Fruit fly (Drosophila melanogaster) whole organism, embryonic: Measurements from ENCODE around the gene CG42827.

ENCODE experiments used
- Ada2b ChIP-seq: fragments of 200-800 bp; sonication (Bioruptor generic); IDR thresholded peaks from 2 replicates; pipeline ENCODE4 v1.3.6; 2022; ENCODE audit warnings: missing biosample characterization, missing genetic modification characterization
- Bteb2 ChIP-seq: fragments of 200-800 bp; sonication (Bioruptor generic); optimal IDR thresholded peaks from 2 replicates; lab custom pipeline; 2016; ENCODE audit warnings: missing biosample characterization, missing genetic modification characterization
- C15 ChIP-seq: fragments of 200-800 bp; sonication (Bioruptor generic); IDR thresholded peaks from 3 replicates; pipeline ENCODE4 v1.3.6; 2022; ENCODE audit warnings: missing biosample characterization, missing genetic modification characterization
- CG10209 ChIP-seq: fragments of 200-800 bp; sonication (Bioruptor generic); optimal IDR thresholded peaks from 3 replicates; lab custom pipeline; 2017; ENCODE audit warnings: missing biosample characterization, mild to moderate bottlenecking, missing genetic modification characterization, missing genetic modification reagents
- CG10274 ChIP-seq: fragments of 200-800 bp; sonication (Bioruptor generic); optimal IDR thresholded peaks from 3 replicates; lab custom pipeline; 2017; ENCODE audit warnings: missing biosample characterization, mild to moderate bottlenecking, missing genetic modification characterization
- CG10366 ChIP-seq: fragments of 200-800 bp; sonication (Bioruptor generic); IDR thresholded peaks from 2 replicates; pipeline ENCODE4 v1.3.6; 2022; ENCODE audit warnings: missing biosample characterization, missing genetic modification characterization
- CG14050 ChIP-seq: fragments of 200-800 bp; sonication (Bioruptor generic); IDR thresholded peaks from 3 replicates; pipeline ENCODE4 v1.3.6; 2022; ENCODE audit warnings: missing biosample characterization, missing genetic modification characterization
- CG14441 ChIP-seq: fragments of 200-800 bp; sonication (Bioruptor generic); IDR thresholded peaks from 2 replicates; pipeline ENCODE4 v1.3.6; 2022; ENCODE audit warnings: missing biosample characterization, missing genetic modification characterization
- CG15514 ChIP-seq: fragments of 200-800 bp; sonication (Bioruptor generic); optimal IDR thresholded peaks from 3 replicates; lab custom pipeline; 2017; ENCODE audit warnings: missing biosample characterization, missing genetic modification characterization, mild to moderate bottlenecking, moderate library complexity, missing genetic modification reagents
- CG17568 ChIP-seq: fragments of 200-800 bp; sonication (Bioruptor generic); optimal IDR thresholded peaks from 2 replicates; lab custom pipeline; 2018; ENCODE audit warnings: missing biosample characterization, mild to moderate bottlenecking, missing genetic modification characterization, moderate library complexity
- CG33557 ChIP-seq: fragments of 200-800 bp; sonication (Bioruptor generic); optimal IDR thresholded peaks from 2 replicates; lab custom pipeline; 2019; ENCODE audit warnings: missing biosample characterization, mild to moderate bottlenecking, missing genetic modification characterization, moderate library complexity
- CG34422 ChIP-seq: fragments of 200-800 bp; sonication (Bioruptor generic); IDR thresholded peaks from 3 replicates; pipeline ENCODE4 v1.3.6; 2022; ENCODE audit warnings: missing biosample characterization, missing genetic modification characterization
- CG43689 ChIP-seq: fragments of 200-800 bp; sonication (Bioruptor generic); IDR thresholded peaks from 2 replicates; pipeline ENCODE4 v1.3.6; 2022; ENCODE audit warnings: missing biosample characterization, missing genetic modification characterization
- CG4424 ChIP-seq: fragments of 200-800 bp; sonication (Bioruptor generic); optimal IDR thresholded peaks from 3 replicates; lab custom pipeline; 2016; ENCODE audit warnings: missing biosample characterization, missing genetic modification characterization
- CG4617 ChIP-seq: fragments of 200-800 bp; sonication (Bioruptor generic); optimal IDR thresholded peaks from 3 replicates; lab custom pipeline; 2016; ENCODE audit warnings: missing biosample characterization, missing genetic modification characterization, borderline replicate concordance
- CG6765 ChIP-seq: fragments of 200-800 bp; sonication (Bioruptor generic); optimal IDR thresholded peaks from 3 replicates; lab custom pipeline; 2017; ENCODE audit warnings: missing biosample characterization, mild to moderate bottlenecking, missing genetic modification characterization
- CG6791 ChIP-seq: fragments of 200-800 bp; sonication (Bioruptor generic); IDR thresholded peaks from 3 replicates; pipeline ENCODE4 v1.3.6; 2022; ENCODE audit warnings: missing biosample characterization, missing genetic modification characterization; ENCODE audit not compliant: partially characterized antibody
- CG7745 ChIP-seq: fragments of 200-800 bp; sonication (Bioruptor generic); optimal IDR thresholded peaks from 2 replicates; lab custom pipeline; 2018; ENCODE audit warnings: missing biosample characterization, mild to moderate bottlenecking, missing genetic modification characterization, moderate library complexity
- CG7786 ChIP-seq: fragments of 200-800 bp; sonication (Bioruptor generic); optimal IDR thresholded peaks from 2 replicates; lab custom pipeline; 2016; ENCODE audit warnings: missing biosample characterization, missing genetic modification characterization
- CG7987 ChIP-seq: fragments of 200-800 bp; sonication (Bioruptor generic); optimal IDR thresholded peaks from 2 replicates; lab custom pipeline; 2018; ENCODE audit warnings: missing biosample characterization, mild to moderate bottlenecking, missing genetic modification characterization, moderate library complexity
- CG9215 ChIP-seq: fragments of 200-800 bp; sonication (Bioruptor generic); IDR thresholded peaks from 2 replicates; pipeline ENCODE4 v1.3.6; 2022; ENCODE audit warnings: missing biosample characterization, missing genetic modification characterization
- CG9817 ChIP-seq: fragments of 200-800 bp; sonication (Bioruptor generic); optimal IDR thresholded peaks from 2 replicates; lab custom pipeline; 2018; ENCODE audit warnings: missing biosample characterization, mild to moderate bottlenecking, missing genetic modification characterization, moderate library complexity
- CoRest ChIP-seq: fragments of 200-800 bp; sonication (Bioruptor generic); optimal IDR thresholded peaks from 3 replicates; lab custom pipeline; 2018; ENCODE audit warnings: missing biosample characterization, mild to moderate bottlenecking, missing genetic modification characterization, moderate library complexity
- D19A ChIP-seq: fragments of 200-800 bp; optimal IDR thresholded peaks from 3 replicates; lab custom pipeline; 2019; ENCODE audit warnings: missing biosample characterization, mild to moderate bottlenecking, missing genetic modification characterization, moderate library complexity
- Dip3 ChIP-seq: fragments of 200-800 bp; sonication (Bioruptor generic); optimal IDR thresholded peaks from 3 replicates; lab custom pipeline; 2016; ENCODE audit warnings: missing biosample characterization, missing genetic modification characterization
- Drgx ChIP-seq: fragments of 200-800 bp; sonication (Bioruptor generic); IDR thresholded peaks from 2 replicates; pipeline ENCODE4 v1.3.6; 2022; ENCODE audit warnings: missing biosample characterization, missing genetic modification characterization
- HHEX ChIP-seq: fragments of 200-800 bp; sonication (Bioruptor generic); optimal IDR thresholded peaks from 3 replicates; lab custom pipeline; 2017; ENCODE audit warnings: missing biosample characterization, mild to moderate bottlenecking, missing genetic modification characterization, missing genetic modification reagents
- HLH3B ChIP-seq: fragments of 200-800 bp; sonication (Bioruptor generic); IDR thresholded peaks from 2 replicates; pipeline ENCODE4 v1.3.6; 2022; ENCODE audit warnings: missing biosample characterization, missing genetic modification characterization
- HLH4C ChIP-seq: fragments of 200-800 bp; sonication (Bioruptor generic); IDR thresholded peaks from 3 replicates; pipeline ENCODE4 v1.3.6; 2022; ENCODE audit warnings: missing biosample characterization, missing genetic modification characterization; ENCODE audit not compliant: partially characterized antibody
- HmgZ ChIP-seq: fragments of 200-800 bp; sonication (Bioruptor generic); optimal IDR thresholded peaks from 2 replicates; lab custom pipeline; 2018; ENCODE audit warnings: missing biosample characterization, mild to moderate bottlenecking, missing genetic modification characterization
- Hr51 ChIP-seq, 2 experiments: fragments of 200-800 bp; sonication (Bioruptor generic); optimal IDR thresholded peaks; 2 replicates in 1 of 2; 3 replicates in 1 of 2; lab custom pipeline; 2016 to 2018; ENCODE audit warnings: missing biosample characterization in 2 of 2, missing genetic modification characterization in 2 of 2, mild to moderate bottlenecking in 1 of 2, moderate library complexity in 1 of 2
- Lpt ChIP-seq: fragments of >200 bp; optimal IDR thresholded peaks from 2 replicates; lab custom pipeline; 2018; ENCODE audit warnings: missing biosample characterization, missing genetic modification characterization
- MBD-R2 ChIP-seq: fragments of 200-800 bp; sonication (Bioruptor generic); IDR thresholded peaks from 2 replicates; pipeline ENCODE4 v1.3.6; 2022; ENCODE audit warnings: missing biosample characterization, missing genetic modification characterization
- Max ChIP-seq: fragments of 200-800 bp; sonication (Bioruptor generic); optimal IDR thresholded peaks from 2 replicates; lab custom pipeline; 2016; ENCODE audit warnings: missing biosample characterization, mild to moderate bottlenecking, missing genetic modification characterization
- Ptx1 ChIP-seq: fragments of 200-800 bp; sonication (Bioruptor generic); IDR thresholded peaks from 2 replicates; pipeline ENCODE4 v1.3.6; 2022; ENCODE audit warnings: missing biosample characterization, missing genetic modification characterization
- Side ChIP-seq: fragments of 200-800 bp; sonication (Bioruptor generic); optimal IDR thresholded peaks from 2 replicates; lab custom pipeline; 2016; ENCODE audit warnings: missing biosample characterization, missing genetic modification characterization
- Taf1 ChIP-seq: fragments of 200-800 bp; sonication (Bioruptor generic); IDR thresholded peaks from 2 replicates; pipeline ENCODE4 v1.3.6; 2022; ENCODE audit warnings: missing biosample characterization, missing genetic modification characterization
- Xrp1 ChIP-seq: fragments of 200-800 bp; sonication (Bioruptor generic); IDR thresholded peaks from 2 replicates; pipeline ENCODE4 v1.3.6; 2022; ENCODE audit warnings: missing biosample characterization, missing genetic modification characterization
- caup ChIP-seq: fragments of 200-800 bp; sonication (Bioruptor generic); optimal IDR thresholded peaks from 3 replicates; lab custom pipeline; 2017; ENCODE audit warnings: missing biosample characterization, mild to moderate bottlenecking, missing genetic modification characterization, moderate library complexity; ENCODE audit not compliant: severe bottlenecking
- danr ChIP-seq: fragments of 200-800 bp; sonication (Bioruptor generic); IDR thresholded peaks from 2 replicates; pipeline ENCODE4 v1.3.6; 2022; ENCODE audit warnings: missing biosample characterization, missing genetic modification characterization
- fd96Cb ChIP-seq: fragments of 200-800 bp; sonication (Bioruptor generic); optimal IDR thresholded peaks from 2 replicates; lab custom pipeline; 2018; ENCODE audit warnings: missing biosample characterization, mild to moderate bottlenecking, missing genetic modification characterization, moderate library complexity
- gem ChIP-seq: fragments of 200-800 bp; sonication (Bioruptor generic); optimal IDR thresholded peaks from 2 replicates; lab custom pipeline; 2019; ENCODE audit warnings: missing biosample characterization, mild to moderate bottlenecking, missing genetic modification characterization, moderate library complexity
- hth ChIP-seq: fragments of >200 bp; optimal IDR thresholded peaks from 2 replicates; lab custom pipeline; 2017; ENCODE audit warnings: inconsistent platforms
- lab ChIP-seq: fragments of 200-800 bp; sonication (Bioruptor generic); optimal IDR thresholded peaks from 3 replicates; lab custom pipeline; 2017; ENCODE audit warnings: missing biosample characterization, missing genetic modification characterization, mild to moderate bottlenecking, moderate library complexity, missing genetic modification reagents
- lbe ChIP-seq: fragments of 200-800 bp; sonication (Bioruptor generic); optimal IDR thresholded peaks from 2 replicates; lab custom pipeline; 2016; ENCODE audit warnings: missing biosample characterization, mild to moderate bottlenecking, missing genetic modification characterization
- lilli ChIP-seq: fragments of 200-800 bp; sonication (Bioruptor generic); optimal IDR thresholded peaks from 3 replicates; lab custom pipeline; 2016; ENCODE audit warnings: missing biosample characterization, missing genetic modification characterization
- pb ChIP-seq: fragments of 200-800 bp; sonication (Bioruptor generic); optimal IDR thresholded peaks from 3 replicates; lab custom pipeline; 2016; ENCODE audit warnings: missing biosample characterization, missing genetic modification characterization
- pho ChIP-seq: fragments of 200-800 bp; sonication (Bioruptor generic); optimal IDR thresholded peaks from 2 replicates; lab custom pipeline; 2016; ENCODE audit warnings: missing biosample characterization, missing genetic modification characterization
- sim ChIP-seq: fragments of 200-800 bp; sonication (Bioruptor generic); IDR thresholded peaks from 2 replicates; pipeline ENCODE4 v1.3.6; 2022; ENCODE audit warnings: missing biosample characterization, missing genetic modification characterization
- slou ChIP-seq: fragments of 200-800 bp; sonication (Bioruptor generic); optimal IDR thresholded peaks from 3 replicates; lab custom pipeline; 2016; ENCODE audit warnings: missing biosample characterization, missing genetic modification characterization

The CG42827 gene

DNA sequence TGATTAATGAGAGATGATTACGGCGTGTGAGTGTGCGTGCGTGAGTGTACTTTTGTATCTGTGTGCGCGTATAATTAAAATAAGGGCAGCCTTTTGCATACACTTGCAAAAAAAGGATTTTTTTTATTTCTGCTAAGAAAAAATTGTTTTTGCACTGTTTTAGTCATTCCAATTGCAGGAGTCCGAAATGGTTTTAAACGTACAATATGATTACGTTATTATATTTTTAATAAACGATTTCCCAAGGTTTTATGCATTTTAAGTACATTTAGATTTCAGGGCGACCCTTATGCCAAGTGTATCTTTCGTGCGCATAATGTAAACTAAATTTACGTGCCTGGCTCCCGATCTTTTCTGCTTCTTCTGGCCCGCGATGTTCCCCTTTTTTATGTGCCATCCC is 37.9 kb upstream of the CG42827 start (continued):
- peak; percentile 47 for TF ChIP-seq HHEX (GFP tag; lab: Kevin White, UChicago)
- no peak for TF ChIP-seq Side (GFP tag; lab: Kevin White, UChicago)
- peak; percentile 30 for TF ChIP-seq D19A (tag; lab: Kevin White, UChicago)
- peak; percentile 23 for TF ChIP-seq HmgZ (tag; lab: Kevin White, UChicago)
- TF ChIP-seq CG9215 (GFP tag; lab: Robert Waterston, UW) = peak; percentile 37; the same call in 1 of the 2 replicates
- TF ChIP-seq danr = no peak
- TF ChIP-seq CG4424 (GFP tag; lab: Kevin White, UChicago) = peak; percentile 37
- TF ChIP-seq sim (GFP tag; lab: Robert Waterston, UW) = no peak
- TF ChIP-seq Bteb2 (GFP tag; lab: Kevin White, UChicago) = peak; percentile 36
- TF ChIP-seq CG6791 = no peak
- peak; percentile 37 for TF ChIP-seq caup
- no peak for TF ChIP-seq CG7745 (tag; lab: Kevin White, UChicago)
- TF ChIP-seq pb (GFP tag; lab: Kevin White, UChicago) = no peak
- TF ChIP-seq CG14050 (GFP tag; lab: Robert Waterston, UW) = peak; percentile 41; the same call in 1 of the 3 replicates
- TF ChIP-seq MBD-R2 (GFP tag; lab: Robert Waterston, UW) = peak; percentile 45; the same call in 1 of the 2 replicates
- TF ChIP-seq HLH4C = no peak
- TF ChIP-seq Ada2b (GFP tag; lab: Robert Waterston, UW) = peak; percentile 51
- peak; percentile 53 for TF ChIP-seq CG7786 (GFP tag; lab: Kevin White, UChicago)
- no peak for TF ChIP-seq Lpt (GFP tag; lab: Kevin White, UChicago)
- TF ChIP-seq Taf1 (GFP tag; lab: Robert Waterston, UW) = peak; percentile 37; the same call in 1 of the 2 replicates
- peak; percentile 7 for TF ChIP-seq fd96Cb (tag; lab: Kevin White, UChicago)
- TF ChIP-seq CG17568 = peak; percentile 4
- peak; percentile 48 for TF ChIP-seq Ptx1
- TF ChIP-seq CG10209 (GFP tag; lab: Kevin White, UChicago) = peak; percentile 12
- peak; percentile 15 for TF ChIP-seq lbe (GFP tag; lab: Kevin White, UChicago)
- TF ChIP-seq Xrp1 (GFP tag; lab: Robert Waterston, UW) = 0 out of 2 replicates have a peak, but pooled peaks have one; percentile 23
- TF ChIP-seq CG15514 (GFP tag; lab: Kevin White, UChicago) = peak; percentile 53
- peak; percentile 15 for TF ChIP-seq CG10274
- 0 out of 2 replicates have a peak, but pooled peaks have one; percentile 33 for TF ChIP-seq CG43689
- no peak for TF ChIP-seq HLH3B
- peak; percentile 48 for TF ChIP-seq pho (GFP tag; lab: Kevin White, UChicago)
- TF ChIP-seq C15 (GFP tag; lab: Robert Waterston, UW) = 0 out of 3 replicates have a peak, but pooled peaks have one; percentile 11
- peak; percentile 16; the same call in 1 of the 2 replicates for TF ChIP-seq CG10366 (GFP tag; lab: Robert Waterston, UW)
- peak; percentile 30 for TF ChIP-seq Dip3
- TF ChIP-seq Max (GFP tag; lab: Kevin White, UChicago) = no peak
- TF ChIP-seq CG33557 (GFP tag; lab: Kevin White, UChicago) = no peak
- peak; percentile 45 for TF ChIP-seq gem
- TF ChIP-seq CG6765 (GFP tag; lab: Kevin White, UChicago) = peak; percentile 20
- TF ChIP-seq CG14441 = no peak
- peak; percentile 59 for TF ChIP-seq lilli (GFP tag; lab: Kevin White, UChicago)
- peak; percentile 77 for TF ChIP-seq lab (GFP tag; lab: Kevin White, UChicago)
- TF ChIP-seq slou (GFP tag; lab: Kevin White, UChicago) = no peak
- TF ChIP-seq CoRest (tag; lab: Kevin White, UChicago) = peak; percentile 46
- no peak for TF ChIP-seq CG7987 (GFP tag; lab: Kevin White, UChicago)
- TF ChIP-seq Hr51 (GFP tag; optimal IDR thresholded peaks at IDR 0.05; lab: Kevin White, UChicago) = peak in 1 of 2 experiments; percentile 42
- TF ChIP-seq CG4617 (GFP tag; lab: Kevin White, UChicago) = no peak
- TF ChIP-seq Drgx = peak; percentile 35; the same call in 1 of the 2 replicates
- no peak for TF ChIP-seq hth (lab: Kevin White, UChicago)
- no peak for TF ChIP-seq CG34422 (GFP tag; lab: Robert Waterston, UW)
- peak; percentile 34 for TF ChIP-seq CG9817 (tag; lab: Kevin White, UChicago)
